Worm (Caenorhabditis elegans): ENCODE data around the gene T02B11.6.

- no peak for TF ChIP-seq aly-2 (tag; optimal IDR thresholded peaks at IDR 0.05)
- no peak for TF ChIP-seq nhr-25 (tag; optimal IDR thresholded peaks at IDR 0.05)
- TF ChIP-seq ceh-82 (tag; optimal IDR thresholded peaks at IDR 0.05): no peak
- TF ChIP-seq elt-1 (tag; optimal IDR thresholded peaks at IDR 0.05): no peak
- TF ChIP-seq egl-27 (tag; optimal IDR thresholded peaks at IDR 0.05): no peak
These were observed 26.6 kb upstream of the T02B11.6 start for ce11 chrV:915716-916115.
